Worm (Caenorhabditis elegans): ENCODE results near the gene C17H12.2.

The C17H12.2 gene

DNA sequence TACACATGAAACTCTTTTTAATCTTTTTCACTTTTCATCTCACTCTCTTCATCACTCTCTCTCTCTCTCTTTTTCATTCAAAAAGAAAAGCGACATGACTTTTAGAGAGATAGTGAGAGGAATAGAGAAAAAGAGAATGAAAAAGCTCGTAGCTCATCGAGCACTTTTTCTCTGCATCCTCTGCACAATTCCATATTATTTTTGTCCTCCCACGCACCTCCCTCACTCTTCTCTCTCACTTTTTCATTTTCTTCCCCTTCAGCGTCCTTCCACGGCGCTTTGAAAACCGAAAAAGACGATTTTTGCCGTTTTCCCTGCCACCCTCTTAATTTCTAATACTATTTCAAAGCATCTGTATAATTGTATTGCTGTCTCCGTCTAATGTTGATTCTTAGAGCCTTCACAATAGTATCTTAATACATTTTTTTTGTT, 48.8 kb upstream of the C17H12.2 start (continued):
- peak; percentile 38 for TF ChIP-seq F10B5.3 (tag; optimal IDR thresholded peaks at IDR 0.05)
- peak; percentile 79 for TF ChIP-seq hmg-1.1 (GFP tag; IDR thresholded peaks at IDR 0.05)
- no peak for TF ChIP-seq F49E8.2 (tag; optimal IDR thresholded peaks at IDR 0.05; ENCODE audit: borderline replicate concordance)
- TF ChIP-seq dmd-6 (GFP tag; IDR thresholded peaks at IDR 0.05) = peak; percentile 94
- peak; percentile 85 for TF ChIP-seq nhr-11 (tag; optimal IDR thresholded peaks at IDR 0.05)
- no peak for TF ChIP-seq dmd-8 (GFP tag; IDR thresholded peaks at IDR 0.05)
- 0 out of 2 replicates have a peak, but pooled peaks have one; percentile 37 for TF ChIP-seq lin-1 (GFP tag; IDR thresholded peaks at IDR 0.05)
- peak; percentile 80 for TF ChIP-seq hlh-30 (tag; optimal IDR thresholded peaks at IDR 0.05; ENCODE audit: insufficient read depth)
- TF ChIP-seq aha-1 (tag) = peak; percentile 97
- TF ChIP-seq zip-2 (tag; optimal IDR thresholded peaks at IDR 0.05) = peak; percentile 3

DNA sequence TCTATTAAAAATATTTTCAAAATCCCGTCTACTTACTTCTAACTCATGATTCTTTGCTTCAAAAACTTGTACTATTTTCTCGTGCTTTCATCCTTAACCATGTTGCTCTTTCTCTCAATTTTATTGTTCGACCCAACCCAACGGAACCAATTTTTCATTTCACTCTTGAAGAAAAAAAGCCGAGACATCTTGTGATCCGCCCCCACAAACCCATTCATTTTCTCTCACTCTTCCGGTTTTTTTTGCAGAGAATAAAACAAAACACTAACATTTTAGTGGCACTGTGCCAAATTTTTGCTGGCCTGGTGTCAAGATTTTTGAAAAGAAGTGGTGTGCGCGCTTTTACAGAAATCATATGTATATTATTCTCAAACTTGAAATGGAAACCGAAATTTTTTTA, 46.5 kb upstream of the C17H12.2 start:
- TF ChIP-seq aha-1 (tag) = peak; percentile 92
- TF ChIP-seq hlh-30 (tag; optimal IDR thresholded peaks at IDR 0.05; ENCODE audit: insufficient read depth) = peak; percentile 35
- 0 out of 2 replicates have a peak, but pooled peaks have one; percentile 43 for TF ChIP-seq ceh-20 (GFP tag; IDR thresholded peaks at IDR 0.05)
- no peak for TF ChIP-seq F44E2.7 (GFP tag; IDR thresholded peaks at IDR 0.05)
- TF ChIP-seq nhr-48 (tag; optimal IDR thresholded peaks at IDR 0.05) = no peak

DNA sequence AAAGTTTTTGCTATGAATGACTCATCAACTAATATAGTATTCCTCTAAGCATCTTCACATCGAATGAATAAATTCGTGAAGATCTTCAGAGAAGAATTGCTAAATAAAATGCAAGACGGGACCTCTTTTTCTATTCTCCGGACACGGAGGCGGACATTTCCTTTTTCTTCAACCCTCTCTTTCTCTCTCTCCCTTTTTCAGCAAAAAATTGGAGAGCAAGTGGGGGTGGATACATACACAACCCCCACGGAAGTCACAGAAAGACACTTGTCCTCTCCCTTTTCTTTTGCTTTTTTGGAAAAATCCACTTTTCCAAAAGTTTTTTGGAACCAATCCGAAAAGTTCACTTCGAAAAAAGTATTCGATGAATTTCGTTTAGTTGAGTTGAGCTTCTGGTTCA, 44.4 kb upstream of the C17H12.2 start:
- peak; percentile 86 for TF ChIP-seq fkh-10 (GFP tag; optimal IDR thresholded peaks at IDR 0.05)
- peak; percentile 62; the same call in 1 of the 2 replicates for TF ChIP-seq ZK337.2 (GFP tag; IDR thresholded peaks at IDR 0.05)
- TF ChIP-seq zip-11 (GFP tag; IDR thresholded peaks at IDR 0.05) = no peak

DNA sequence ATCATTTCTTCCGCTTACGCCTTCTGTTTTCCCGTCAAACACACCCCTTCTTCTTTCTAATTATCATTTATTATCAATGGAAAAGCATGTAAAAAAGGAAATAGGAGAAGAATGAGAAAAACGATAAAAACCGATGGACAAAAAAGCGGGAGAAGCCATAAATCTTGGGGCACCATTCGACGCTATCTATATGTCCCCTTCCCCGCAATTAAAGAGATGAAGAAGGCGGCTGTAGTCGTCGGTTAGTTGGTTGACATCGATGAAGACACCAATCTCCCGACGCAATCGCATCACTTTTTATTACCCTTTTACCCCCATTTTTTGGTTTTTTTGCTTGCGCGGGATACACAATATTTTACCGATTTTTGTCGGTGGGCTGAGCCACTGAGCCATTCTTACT, 43.3 kb upstream of the C17H12.2 start:
- peak; percentile 20 for TF ChIP-seq nhr-28 (tag; optimal IDR thresholded peaks at IDR 0.05)
- TF ChIP-seq php-3 (GFP tag; IDR thresholded peaks at IDR 0.05) = 0 out of 2 replicates have a peak, but pooled peaks have one; percentile 33
- TF ChIP-seq ceh-20 (GFP tag; IDR thresholded peaks at IDR 0.05) = peak; percentile 61; the same call in 1 of the 2 replicates
- TF ChIP-seq daf-19 (GFP tag; conservative IDR thresholded peaks at IDR 0.05) = no peak
- peak; percentile 33 for TF ChIP-seq hlh-11 (tag; optimal IDR thresholded peaks at IDR 0.05)
- TF ChIP-seq sdz-12 (GFP tag; optimal IDR thresholded peaks at IDR 0.05) = no peak

DNA sequence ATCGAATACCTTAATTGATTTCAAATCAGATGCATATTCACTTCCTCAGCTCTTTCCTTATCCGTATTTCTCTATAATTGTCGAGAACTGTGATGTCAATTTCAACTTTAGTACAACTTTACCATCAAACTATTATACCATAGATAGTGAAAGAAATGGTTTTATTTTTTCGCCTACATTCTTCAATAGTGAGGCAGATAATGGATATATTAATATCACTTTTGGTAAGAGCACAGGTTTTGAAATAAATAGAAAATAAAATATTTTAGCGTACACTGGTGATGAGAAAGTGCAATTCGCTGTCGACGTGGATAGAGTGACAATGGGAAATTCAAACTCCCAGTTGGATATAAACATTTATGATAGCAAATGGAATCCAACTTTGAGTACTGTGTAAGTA, 41.9 kb upstream of the C17H12.2 start:
- TF ChIP-seq arid-1 (GFP tag; conservative IDR thresholded peaks at IDR 0.05) (no peak), unc-62 (GFP tag; optimal IDR thresholded peaks at IDR 0.05 in 1 of 2) (peak in 1 of 2 experiments; percentile 94), unc-62 (tag; optimal IDR thresholded peaks at IDR 0.05) (no peak), daf-16 (GFP tag; optimal IDR thresholded peaks at IDR 0.05) (no peak), daf-16 (tag; optimal IDR thresholded peaks at IDR 0.05) (no peak), zfp-3 (GFP tag; conservative IDR thresholded peaks at IDR 0.05) (no peak)

DNA sequence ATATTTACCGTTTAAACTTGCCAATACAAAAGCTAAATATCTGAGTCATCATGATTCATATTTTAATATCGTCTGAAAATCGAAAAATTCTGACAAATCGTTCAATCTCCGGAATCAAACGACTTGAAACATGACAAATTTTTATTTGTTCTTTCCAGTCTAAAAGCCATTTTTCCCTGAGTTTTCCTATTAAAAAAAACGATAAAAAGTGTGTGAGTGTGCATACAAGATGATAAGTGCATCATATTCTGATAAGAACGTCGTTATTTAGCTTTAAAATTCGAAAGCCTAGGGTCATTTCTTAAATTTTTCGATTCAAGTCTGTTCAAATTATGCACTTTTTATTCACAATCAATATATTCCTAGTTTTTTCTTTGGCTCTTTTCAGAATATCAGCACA, 39.6 kb upstream of the C17H12.2 start, which contains the start of gene H20E11.1:
TSS of gene H20E11.1 (plus strand) at position 244 of the 400 bp plus-strand sequence.
- TF ChIP-seq pqm-1 (tag; optimal IDR thresholded peaks at IDR 0.05) (peak; percentile 67), nhr-28 (tag; optimal IDR thresholded peaks at IDR 0.05) (peak; percentile 36), daf-16 (GFP tag; optimal IDR thresholded peaks at IDR 0.05) (no peak), daf-16 (tag; optimal IDR thresholded peaks at IDR 0.05) (peak; percentile 30), fos-1 (tag; optimal IDR thresholded peaks at IDR 0.05) (no peak), ceh-44 (GFP tag; IDR thresholded peaks at IDR 0.05) (no peak), spr-1 (tag; optimal IDR thresholded peaks at IDR 0.05) (no peak), F26F4.8 (GFP tag; conservative IDR thresholded peaks at IDR 0.05) (no peak), ama-1 (optimal IDR thresholded peaks at IDR 0.05) (no peak), php-3 (GFP tag; IDR thresholded peaks at IDR 0.05) (peak; percentile 81; the same call in 1 of the 2 replicates), ZK546.5 (tag; optimal IDR thresholded peaks at IDR 0.05) (no peak), dve-1 (tag; optimal IDR thresholded peaks at IDR 0.05; ENCODE audit: insufficient read depth) (peak; percentile 23), unc-62 (GFP tag; optimal IDR thresholded peaks at IDR 0.05 in 1 of 2) (peak in 1 of 2 experiments; percentile 70), unc-62 (tag; optimal IDR thresholded peaks at IDR 0.05) (no peak), dmd-6 (GFP tag; IDR thresholded peaks at IDR 0.05) (0 out of 2 replicates have a peak, but pooled peaks have one; percentile 18)
